ENCODE assay signal across 2 worm cellular contexts in genomic region chrIV:2313721-2314683, ce11.
A peak's percentile ranks its signal among the peaks of the same experiment; 100 is the strongest.
TF ChIP-seq lines count a peak whose summit lies in the region.

TSS of gene vha-11 (minus strand) at chrIV:2314567.

TF ChIP-seq in whole organism, L3 larva, 47 proteins besides CTCF, POLR2A, EP300 and RAD21 (continued from another document):
- peak; percentile 1 for TF ChIP-seq nhr-43 (tag; optimal IDR thresholded peaks at IDR 0.05; lab: Kevin White, UChicago; ENCODE audit: poor library complexity, severe bottlenecking)
- TF ChIP-seq elt-1 (tag; optimal IDR thresholded peaks at IDR 0.05; lab: Kevin White, UChicago): no peak
- TF ChIP-seq egl-27 (tag; optimal IDR thresholded peaks at IDR 0.05; lab: Kevin White, UChicago): no peak
- TF ChIP-seq fkh-10 (GFP tag; optimal IDR thresholded peaks at IDR 0.05; lab: Kevin White, UChicago): no peak
- no peak for TF ChIP-seq skn-1 (tag; optimal IDR thresholded peaks at IDR 0.05; lab: Kevin White, UChicago)
- TF ChIP-seq fkh-2 (tag; optimal IDR thresholded peaks at IDR 0.05; lab: Kevin White, UChicago): no peak
- peak; percentile 86 for TF ChIP-seq ceh-28 (tag; optimal IDR thresholded peaks at IDR 0.05; lab: Kevin White, UChicago)

TF ChIP-seq in whole organism, L4 larva, 104 proteins besides CTCF, POLR2A, EP300 and RAD21 (continued from another document):
- TF ChIP-seq pha-4 (GFP tag; IDR thresholded peaks at IDR 0.05; lab: Robert Waterston, UW) (peak; percentile 27; the same call in 1 of the 2 replicates), pha-4 (tag; optimal IDR thresholded peaks at IDR 0.05; lab: Kevin White, UChicago) (no peak), ceh-28 (tag; optimal IDR thresholded peaks at IDR 0.05; lab: Kevin White, UChicago) (peak; percentile 90), mes-2 (tag; optimal IDR thresholded peaks at IDR 0.05; lab: Kevin White, UChicago; ENCODE audit: poor library complexity, severe bottlenecking) (peak; percentile 10), madf-9 (GFP tag; conservative IDR thresholded peaks at IDR 0.05; lab: Robert Waterston, UW) (0 out of 2 replicates have a peak, but pooled peaks have one; percentile 3), lin-38 (GFP tag; IDR thresholded peaks at IDR 0.05; lab: Robert Waterston, UW) (peak; percentile 76), ces-1 (GFP tag; optimal IDR thresholded peaks at IDR 0.05; lab: Kevin White, UChicago) (no peak)
